Worm (Caenorhabditis elegans): ENCODE data around the gene C09G9.1.

DNA sequence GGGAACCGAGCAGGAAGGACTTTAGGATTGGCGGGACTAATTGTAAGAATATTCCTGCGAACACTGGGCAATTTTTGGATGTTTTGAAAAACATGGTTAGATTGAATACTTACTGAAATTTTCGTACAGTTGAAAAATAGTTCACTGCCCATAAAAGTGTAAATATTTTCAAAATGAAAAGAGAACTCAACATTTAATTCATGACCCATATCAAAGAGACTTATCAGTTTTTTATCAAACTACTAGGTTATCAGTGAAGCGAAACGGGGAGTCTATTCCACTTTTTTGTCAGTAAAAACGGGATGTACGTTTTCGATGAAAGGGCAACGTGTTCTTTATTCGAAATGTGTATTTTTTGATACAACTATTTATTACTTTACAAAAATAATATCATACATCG, 19.4 kb downstream of the C09G9.1 start:
- TF ChIP-seq lin-39 (tag; optimal IDR thresholded peaks at IDR 0.05) (no peak), nhr-10 (tag; optimal IDR thresholded peaks at IDR 0.05) (no peak), hlh-30 (tag; optimal IDR thresholded peaks at IDR 0.05; ENCODE audit: insufficient read depth) (no peak), ceh-82 (tag; optimal IDR thresholded peaks at IDR 0.05) (no peak), unc-39 (tag; optimal IDR thresholded peaks at IDR 0.05) (no peak), sdz-12 (GFP tag; optimal IDR thresholded peaks at IDR 0.05) (no peak), nhr-25 (tag; optimal IDR thresholded peaks at IDR 0.05; ENCODE audit: borderline replicate concordance, insufficient read depth) (no peak)

Measured in whole organism, L4 larva.